Fruit fly (Drosophila melanogaster) whole organism, pupa: ENCODE results near the gene milt.
A peak's percentile ranks its signal among the peaks of the same experiment; 100 is the strongest.

Experiments
- CG10348 ChIP-seq: fragments of 200-800 bp; sonication (Bioruptor generic); IDR thresholded peaks from 2 replicates; pipeline ENCODE4 v1.3.6; 2022; ENCODE audit warnings: missing biosample characterization, missing genetic modification characterization
- CG12605 ChIP-seq: fragments of 200-800 bp; sonication (Bioruptor generic); IDR thresholded peaks from 2 replicates; pipeline ENCODE4 v1.3.6; 2022; ENCODE audit warnings: missing biosample characterization, missing genetic modification characterization
- CG13204 ChIP-seq: fragments of 200-800 bp; sonication (Bioruptor generic); optimal IDR thresholded peaks from 2 replicates; lab custom pipeline; 2018; ENCODE audit warnings: missing biosample characterization, mild to moderate bottlenecking, missing genetic modification characterization, moderate library complexity
- CG14655 ChIP-seq: fragments of 200-800 bp; sonication (Bioruptor generic); optimal IDR thresholded peaks from 3 replicates; lab custom pipeline; 2017; ENCODE audit warnings: mild to moderate bottlenecking, missing biosample characterization, missing genetic modification reagents, missing genetic modification characterization
- CG15710 ChIP-seq: fragments of 200-800 bp; sonication (Bioruptor generic); optimal IDR thresholded peaks from 2 replicates; lab custom pipeline; 2018; ENCODE audit warnings: missing biosample characterization, mild to moderate bottlenecking, missing genetic modification characterization, moderate library complexity
- CG17806 ChIP-seq: fragments of 200-800 bp; sonication (Bioruptor generic); optimal IDR thresholded peaks from 2 replicates; lab custom pipeline; 2018; ENCODE audit warnings: missing biosample characterization, mild to moderate bottlenecking, missing genetic modification characterization, moderate library complexity
- CG32121 ChIP-seq: fragments of 200-800 bp; sonication (Bioruptor generic); IDR thresholded peaks from 2 replicates; pipeline ENCODE4 v1.3.6; 2022; ENCODE audit warnings: missing biosample characterization, missing genetic modification characterization
- CG34367 ChIP-seq: fragments of 200-800 bp; sonication (Bioruptor generic); optimal IDR thresholded peaks from 2 replicates; lab custom pipeline; 2018; ENCODE audit warnings: missing biosample characterization, mild to moderate bottlenecking, missing genetic modification characterization
- CG4496 ChIP-seq: fragments of 200-800 bp; sonication (Bioruptor generic); IDR thresholded peaks from 3 replicates; pipeline ENCODE4 v1.3.6; 2022; ENCODE audit warnings: missing biosample characterization, missing genetic modification characterization
- CG8159 ChIP-seq: fragments of 200-800 bp; sonication (Bioruptor generic); optimal IDR thresholded peaks from 3 replicates; lab custom pipeline; 2018; ENCODE audit warnings: missing biosample characterization, mild to moderate bottlenecking, missing genetic modification characterization, moderate library complexity
- CG8301 ChIP-seq: fragments of 200-800 bp; sonication (Bioruptor generic); optimal IDR thresholded peaks from 2 replicates; lab custom pipeline; 2018; ENCODE audit warnings: missing biosample characterization, mild to moderate bottlenecking, missing genetic modification characterization
- CG9948 ChIP-seq: fragments of 200-800 bp; sonication (Bioruptor generic); optimal IDR thresholded peaks from 2 replicates; lab custom pipeline; 2018; ENCODE audit warnings: missing biosample characterization, mild to moderate bottlenecking, missing genetic modification characterization, moderate library complexity
- D1 ChIP-seq: fragments of 200-800 bp; sonication (Bioruptor generic); optimal IDR thresholded peaks from 2 replicates; lab custom pipeline; 2018; ENCODE audit warnings: missing biosample characterization, mild to moderate bottlenecking, missing genetic modification characterization, moderate library complexity
- EcR ChIP-seq: fragments of 200-800 bp; sonication (Bioruptor generic); optimal IDR thresholded peaks from 3 replicates; lab custom pipeline; 2019; ENCODE audit warnings: missing biosample characterization, missing genetic modification characterization, mild to moderate bottlenecking, moderate library complexity, missing genetic modification reagents
- Ets98B ChIP-seq: fragments of 200-800 bp; sonication (Bioruptor generic); IDR thresholded peaks from 2 replicates; pipeline ENCODE4 v1.3.6; 2022; ENCODE audit warnings: missing biosample characterization, missing genetic modification characterization
- Pif1A ChIP-seq: fragments of 200-800 bp; sonication (Bioruptor generic); optimal IDR thresholded peaks from 3 replicates; lab custom pipeline; 2016; ENCODE audit warnings: missing biosample characterization, missing genetic modification characterization
- Pif1B ChIP-seq: fragments of 200-800 bp; sonication (Bioruptor generic); optimal IDR thresholded peaks from 3 replicates; lab custom pipeline; 2016; ENCODE audit warnings: missing biosample characterization, missing genetic modification characterization
- Snoo ChIP-seq: fragments of 200-800 bp; sonication (Bioruptor generic); optimal IDR thresholded peaks from 3 replicates; lab custom pipeline; 2017; ENCODE audit warnings: missing biosample characterization, mild to moderate bottlenecking, missing genetic modification characterization, inconsistent platforms
- fd96Ca ChIP-seq: fragments of 200-800 bp; sonication (Bioruptor generic); IDR thresholded peaks from 3 replicates; pipeline ENCODE4 v1.3.6; 2022; ENCODE audit warnings: missing biosample characterization, missing genetic modification characterization
- gl ChIP-seq: fragments of 200-800 bp; sonication (Bioruptor generic); optimal IDR thresholded peaks from 2 replicates; lab custom pipeline; 2018; ENCODE audit warnings: missing biosample characterization, mild to moderate bottlenecking, missing genetic modification characterization
- rn ChIP-seq: fragments of 200-800 bp; sonication (Bioruptor generic); IDR thresholded peaks from 2 replicates; pipeline ENCODE4 v1.3.6; 2022; ENCODE audit warnings: missing biosample characterization, missing genetic modification characterization

The milt gene

DNA sequence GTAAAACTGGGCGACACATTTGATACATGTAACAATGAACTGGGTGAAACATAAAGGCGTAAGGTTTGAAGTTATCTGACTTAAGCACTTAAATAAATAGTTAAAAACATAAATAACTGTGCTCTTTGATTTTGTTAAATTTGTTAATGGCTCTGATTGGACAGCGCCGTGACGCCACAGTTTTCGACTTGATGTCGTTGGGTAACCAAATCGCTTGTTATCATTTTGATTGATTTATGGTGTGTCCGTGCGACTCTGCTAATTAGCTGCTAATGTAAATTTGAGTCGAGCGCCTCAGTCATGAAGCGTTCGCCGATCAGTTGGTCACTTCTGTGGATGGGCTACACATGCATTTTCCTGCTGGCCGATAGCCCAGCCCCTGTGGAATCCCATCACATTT lies 30.1 kb downstream of the milt start, which contains the start of gene Ugt307A1:
TSS of gene Ugt307A1 (plus strand) at position 301 of the 400 bp plus-strand sequence.
- TF ChIP-seq CG4496 (no peak), gl (tag; lab: Kevin White, UChicago) (no peak), CG8159 (tag; lab: Kevin White, UChicago) (no peak), CG34367 (no peak), CG15710 (tag; lab: Kevin White, UChicago) (no peak), fd96Ca (GFP tag; lab: Robert Waterston, UW) (no peak), D1 (tag; lab: Kevin White, UChicago) (no peak), Snoo (tag; lab: Kevin White, UChicago) (no peak), CG9948 (tag; lab: Kevin White, UChicago) (no peak), Ets98B (no peak), CG12605 (GFP tag; lab: Robert Waterston, UW) (no peak), EcR (GFP tag; lab: Kevin White, UChicago) (no peak), rn (GFP tag; lab: Robert Waterston, UW) (no peak), CG14655 (no peak)

dm6 chr2L:7071219-7071618 lies 33.6 kb downstream of the milt start:
- no peak for TF ChIP-seq gl (tag; lab: Kevin White, UChicago)
- no peak for TF ChIP-seq CG34367
- TF ChIP-seq D1 (tag; lab: Kevin White, UChicago): no peak
- TF ChIP-seq CG17806 (tag; lab: Kevin White, UChicago): no peak
- TF ChIP-seq CG8159 (tag; lab: Kevin White, UChicago): no peak
- no peak for TF ChIP-seq CG32121 (GFP tag; lab: Robert Waterston, UW)
- TF ChIP-seq Pif1B (GFP tag; lab: Kevin White, UChicago): no peak
- peak; percentile 37 for TF ChIP-seq EcR (GFP tag; lab: Kevin White, UChicago)

DNA sequence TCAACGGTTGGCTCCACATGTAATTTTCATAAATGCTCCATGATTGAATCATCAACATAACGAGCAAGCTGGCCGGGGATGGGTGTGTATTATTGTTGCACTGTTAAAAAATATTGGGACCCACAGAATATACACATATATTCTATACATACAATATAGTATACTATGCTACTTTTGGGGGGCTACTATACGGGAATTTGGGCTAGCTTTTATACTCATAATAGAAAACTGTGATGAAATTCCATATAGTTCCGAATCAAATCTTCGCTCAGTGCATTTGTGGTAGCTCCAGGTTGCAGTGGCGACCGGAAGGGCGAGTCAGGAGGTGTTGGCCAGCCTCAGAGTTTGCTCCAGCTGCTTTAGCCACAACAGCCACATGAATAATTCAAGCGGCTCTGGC lies 34.2 kb downstream of the milt start:
- TF ChIP-seq fd96Ca (GFP tag; lab: Robert Waterston, UW) (peak; percentile 76), CG9948 (tag; lab: Kevin White, UChicago) (peak; percentile 61), CG32121 (GFP tag; lab: Robert Waterston, UW) (0 out of 2 replicates have a peak, but pooled peaks have one; percentile 20), Pif1B (GFP tag; lab: Kevin White, UChicago) (peak; percentile 56), D1 (tag; lab: Kevin White, UChicago) (peak; percentile 25), Pif1A (GFP tag; lab: Kevin White, UChicago) (peak; percentile 82), CG12605 (GFP tag; lab: Robert Waterston, UW) (peak; percentile 68), rn (GFP tag; lab: Robert Waterston, UW) (no peak), CG34367 (peak; percentile 54), CG15710 (tag; lab: Kevin White, UChicago) (peak; percentile 63), CG4496 (peak; percentile 66; the same call in 1 of the 3 replicates), CG8159 (tag; lab: Kevin White, UChicago) (peak; percentile 73), CG13204 (GFP tag; lab: Kevin White, UChicago) (no peak), CG17806 (tag; lab: Kevin White, UChicago) (peak; percentile 68), Ets98B (peak; percentile 33; the same call in 1 of the 2 replicates), Snoo (tag; lab: Kevin White, UChicago) (no peak), CG10348 (GFP tag; lab: Robert Waterston, UW) (no peak), gl (tag; lab: Kevin White, UChicago) (no peak), CG14655 (peak; percentile 72), CG8301 (tag; lab: Kevin White, UChicago) (peak; percentile 56), EcR (GFP tag; lab: Kevin White, UChicago) (no peak)

dm6 chr2L:7073011-7073410 lies 35.4 kb downstream of the milt start:
- no peak for TF ChIP-seq CG10348 (GFP tag; lab: Robert Waterston, UW)
- no peak for TF ChIP-seq CG34367
- peak; percentile 54 for TF ChIP-seq CG14655
- peak; percentile 17 for TF ChIP-seq CG15710 (tag; lab: Kevin White, UChicago)
- TF ChIP-seq D1 (tag; lab: Kevin White, UChicago): no peak
- TF ChIP-seq Pif1B (GFP tag; lab: Kevin White, UChicago): no peak
- TF ChIP-seq CG4496: peak; percentile 71; the same call in 2 of the 3 replicates
- TF ChIP-seq Ets98B: peak; percentile 76
- no peak for TF ChIP-seq EcR (GFP tag; lab: Kevin White, UChicago)
- TF ChIP-seq CG17806 (tag; lab: Kevin White, UChicago): peak; percentile 46
- peak; percentile 68 for TF ChIP-seq CG8301 (tag; lab: Kevin White, UChicago)
- no peak for TF ChIP-seq CG12605 (GFP tag; lab: Robert Waterston, UW)
- no peak for TF ChIP-seq fd96Ca (GFP tag; lab: Robert Waterston, UW)
- TF ChIP-seq CG8159 (tag; lab: Kevin White, UChicago): peak; percentile 52
- no peak for TF ChIP-seq CG13204 (GFP tag; lab: Kevin White, UChicago)
- TF ChIP-seq Pif1A (GFP tag; lab: Kevin White, UChicago): peak; percentile 58
- TF ChIP-seq CG32121 (GFP tag; lab: Robert Waterston, UW): peak; percentile 69
- peak; percentile 39 for TF ChIP-seq CG9948 (tag; lab: Kevin White, UChicago)
- no peak for TF ChIP-seq Snoo (tag; lab: Kevin White, UChicago)

- TF ChIP-seq CG10348 (GFP tag; lab: Robert Waterston, UW) (no peak), Ets98B (peak; percentile 81), fd96Ca (GFP tag; lab: Robert Waterston, UW) (peak; percentile 86), CG8159 (tag; lab: Kevin White, UChicago) (peak; percentile 89), gl (tag; lab: Kevin White, UChicago) (peak; percentile 73), Snoo (tag; lab: Kevin White, UChicago) (peak; percentile 37), CG12605 (GFP tag; lab: Robert Waterston, UW) (peak; percentile 75), CG17806 (tag; lab: Kevin White, UChicago) (peak; percentile 87), Pif1B (GFP tag; lab: Kevin White, UChicago) (peak; percentile 83), EcR (GFP tag; lab: Kevin White, UChicago) (peak; percentile 64), Pif1A (GFP tag; lab: Kevin White, UChicago) (peak; percentile 86), CG34367 (peak; percentile 91), CG13204 (GFP tag; lab: Kevin White, UChicago) (peak; percentile 77), CG4496 (peak; percentile 87), D1 (tag; lab: Kevin White, UChicago) (peak; percentile 32), CG32121 (GFP tag; lab: Robert Waterston, UW) (peak; percentile 52), rn (GFP tag; lab: Robert Waterston, UW) (peak; percentile 67), CG8301 (tag; lab: Kevin White, UChicago) (peak; percentile 76), CG15710 (tag; lab: Kevin White, UChicago) (peak; percentile 95), CG14655 (peak; percentile 80), CG9948 (tag; lab: Kevin White, UChicago) (peak; percentile 84)
Observed at dm6 chr2L:7076055-7076700, 38.6 kb downstream of the milt start.
